Worm (Caenorhabditis elegans): Measurements from ENCODE around the gene F21A3.2.

- no peak for TF ChIP-seq scrt-1 (GFP tag; IDR thresholded peaks at IDR 0.05)
- no peak for TF ChIP-seq flt-1 (GFP tag; IDR thresholded peaks at IDR 0.05)
- no peak for TF ChIP-seq B0310.2 (tag; optimal IDR thresholded peaks at IDR 0.05)
- no peak for TF ChIP-seq tbx-37 (GFP tag; conservative IDR thresholded peaks at IDR 0.05)
- TF ChIP-seq F13C5.2 (tag; optimal IDR thresholded peaks at IDR 0.05): no peak
- no peak for TF ChIP-seq tra-4 (tag; optimal IDR thresholded peaks at IDR 0.05)
- TF ChIP-seq hnd-1 (tag; optimal IDR thresholded peaks at IDR 0.05): no peak
- TF ChIP-seq ama-1 (optimal IDR thresholded peaks at IDR 0.05): no peak
Observed at ce11 chrV:15497731-15498130, 36.0 kb downstream of the F21A3.2 start.

All from whole organism, early embryonic.